Worm (Caenorhabditis elegans) whole organism, L2 larva: ENCODE measurements around the gene aagr-1.

Experiments used
- ZK546.5 ChIP-seq: sonication (generic microtip); optimal IDR thresholded peaks from 2 replicates; lab custom pipeline; 2017; ENCODE audit warnings: missing biosample characterization, missing genetic modification characterization
- elt-3 ChIP-seq: sonication (generic microtip); optimal IDR thresholded peaks from 2 replicates; lab custom pipeline; 2017; ENCODE audit warnings: missing biosample characterization, missing genetic modification characterization
- lin-13 ChIP-seq: fragments of 150-350 bp; optimal IDR thresholded peaks from 2 replicates; lab custom pipeline; 2014; ENCODE audit warnings: missing biosample characterization, missing genetic modification reagents, missing genetic modification characterization
- lsy-2 ChIP-seq, 2 experiments: fragments of 150-350 bp in 1 of 2; sonication (generic microtip) in 1 of 2; optimal IDR thresholded peaks; 2 replicates each; lab custom pipeline; 2014 to 2017; ENCODE audit warnings: missing biosample characterization in 2 of 2, missing genetic modification characterization in 2 of 2
- nhr-23 ChIP-seq: fragments of 150-350 bp; optimal IDR thresholded peaks from 2 replicates; lab custom pipeline; 2014; ENCODE audit warnings: missing biosample characterization, missing genetic modification reagents, missing genetic modification characterization
- nhr-25 ChIP-seq: fragments of 150-350 bp; sonication (generic microtip); optimal IDR thresholded peaks from 3 replicates; lab custom pipeline; 2014; ENCODE audit warnings: missing biosample characterization, missing genetic modification characterization

DNA sequence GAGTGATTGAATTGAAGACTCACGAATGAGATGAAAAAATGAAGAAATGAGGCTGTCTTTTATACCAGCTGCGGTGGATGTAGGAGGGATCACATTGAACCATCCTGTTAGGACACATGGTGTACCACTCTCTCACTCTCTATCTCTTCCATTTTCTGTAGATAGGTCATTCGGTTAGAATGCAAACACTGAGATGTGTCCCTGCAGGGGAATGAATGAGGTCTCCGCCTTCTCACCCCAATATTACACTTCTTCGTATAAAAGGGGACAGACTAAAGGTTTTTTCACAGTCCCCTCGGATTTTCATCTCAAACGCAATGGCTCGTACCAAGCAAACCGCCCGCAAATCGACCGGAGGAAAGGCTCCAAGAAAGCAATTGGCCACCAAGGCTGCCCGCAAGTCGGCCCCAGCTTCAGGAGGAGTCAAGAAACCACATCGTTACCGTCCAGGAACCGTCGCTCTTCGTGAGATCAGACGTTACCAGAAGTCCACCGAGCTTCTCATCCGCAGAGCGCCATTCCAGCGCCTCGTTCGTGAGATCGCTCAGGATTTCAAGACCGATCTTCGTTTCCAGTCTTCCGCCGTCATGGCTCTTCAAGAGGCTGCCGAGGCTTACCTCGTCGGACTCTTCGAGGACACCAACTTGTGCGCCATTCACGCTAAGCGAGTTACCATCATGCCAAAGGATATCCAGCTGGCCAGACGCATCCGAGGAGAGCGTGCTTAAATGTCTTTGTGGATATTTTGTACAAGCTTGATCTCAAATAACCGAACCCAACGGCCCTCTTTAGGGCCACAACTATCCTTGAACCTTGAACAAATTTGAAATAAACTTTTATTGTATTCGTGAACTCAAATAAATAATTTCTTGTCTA is 32.1 kb upstream of the aagr-1 start, which contains the start of gene his-32:
- TF ChIP-seq ZK546.5 (tag; lab: Kevin White, UChicago) (no peak), elt-3 (tag; lab: Kevin White, UChicago) (no peak), nhr-25 (tag; lab: Kevin White, UChicago) (peak; percentile 95), nhr-23 (no peak), lin-13 (GFP tag; lab: Kevin White, UChicago) (peak; percentile 67), lsy-2 (tag; optimal IDR thresholded peaks at IDR 0.05; lab: Kevin White, UChicago) (no peak)
